Worm (Caenorhabditis elegans) whole organism, L4 larva: ENCODE measurements around the gene cal-5.
A peak's percentile ranks its signal among the peaks of the same experiment; 100 is the strongest.

Experiments used
- D1046.2 ChIP-seq: fragments of 200-800 bp; sonication (Bioruptor generic); IDR thresholded peaks from 2 replicates; pipeline ENCODE4 v1.3.6; 2022; ENCODE audit warnings: missing genetic modification characterization, missing compliant biosample characterization
- F44E2.7 ChIP-seq: fragments of 200-800 bp; sonication (Bioruptor generic); IDR thresholded peaks from 2 replicates; pipeline ENCODE4 v2.1.2; 2022; ENCODE audit warnings: missing genetic modification characterization, missing compliant biosample characterization
- R02D3.7 ChIP-seq: fragments of 150-350 bp; sonication (generic microtip); optimal IDR thresholded peaks from 3 replicates; lab custom pipeline; 2014; ENCODE audit warnings: missing biosample characterization, missing genetic modification characterization
- T26A8.4 ChIP-seq: fragments of 200-800 bp; sonication (Bioruptor generic); IDR thresholded peaks from 2 replicates; pipeline ENCODE4 v1.3.6; 2022; ENCODE audit warnings: missing genetic modification characterization, missing compliant biosample characterization
- Y105C5A.15 ChIP-seq: fragments of 200-800 bp; sonication (Bioruptor generic); IDR thresholded peaks from 2 replicates; pipeline ENCODE4 v1.3.6; 2022; ENCODE audit warnings: missing genetic modification characterization, missing compliant biosample characterization
- Y48G9A.11 ChIP-seq: fragments of 200-800 bp; sonication (Bioruptor generic); IDR thresholded peaks from 2 replicates; pipeline ENCODE4 v1.3.6; 2022; ENCODE audit warnings: missing genetic modification reagents, missing genetic modification characterization, missing compliant biosample characterization
- Y5F2A.4 ChIP-seq: fragments of 200-800 bp; sonication (Bioruptor generic); optimal IDR thresholded peaks from 2 replicates; lab custom pipeline; 2018; ENCODE audit warnings: mild to moderate bottlenecking, missing genetic modification characterization, missing compliant biosample characterization
- aha-1 ChIP-seq: fragments of 150-350 bp; peaks from one replicate; lab custom pipeline; 2014; ENCODE audit warnings: missing biosample characterization, missing genetic modification characterization
- ceh-28 ChIP-seq: fragments of 150-350 bp; optimal IDR thresholded peaks from 2 replicates; lab custom pipeline; 2014; ENCODE audit warnings: missing biosample characterization, missing genetic modification reagents, missing genetic modification characterization
- ceh-82 ChIP-seq: sonication (generic microtip); optimal IDR thresholded peaks from 2 replicates; lab custom pipeline; 2017; ENCODE audit warnings: missing biosample characterization, missing genetic modification characterization
- cey-2 ChIP-seq: sonication (generic microtip); optimal IDR thresholded peaks from 3 replicates; lab custom pipeline; 2017; ENCODE audit warnings: missing genetic modification characterization, mild to moderate bottlenecking, missing compliant biosample characterization, antibody characterized with exemption, borderline replicate concordance; ENCODE audit not compliant: insufficient read depth
- daf-8 ChIP-seq: fragments of 200-800 bp; sonication (Bioruptor generic); IDR thresholded peaks from 2 replicates; pipeline ENCODE4 v1.3.6; 2022; ENCODE audit warnings: missing genetic modification characterization, missing compliant biosample characterization
- dmd-6 ChIP-seq: fragments of 200-800 bp; sonication (Bioruptor generic); IDR thresholded peaks from 2 replicates; pipeline ENCODE4 v1.3.6; 2022; ENCODE audit warnings: missing genetic modification reagents, missing genetic modification characterization, missing compliant biosample characterization
- duxl-1 ChIP-seq: sonication (generic microtip); optimal IDR thresholded peaks from 2 replicates; lab custom pipeline; 2016; ENCODE audit warnings: mild to moderate bottlenecking, missing genetic modification characterization, moderate library complexity, missing compliant biosample characterization; ENCODE audit not compliant: poor library complexity
- egl-27 ChIP-seq: sonication (generic microtip); optimal IDR thresholded peaks from 3 replicates; lab custom pipeline; 2017; ENCODE audit warnings: missing biosample characterization, missing genetic modification reagents, missing genetic modification characterization
- fkh-10 ChIP-seq: fragments of 150-350 bp; optimal IDR thresholded peaks from 2 replicates; lab custom pipeline; 2014; ENCODE audit warnings: missing biosample characterization, missing genetic modification reagents, missing genetic modification characterization
- fos-1 ChIP-seq: fragments of 150-350 bp; optimal IDR thresholded peaks from 2 replicates; lab custom pipeline; 2014; ENCODE audit warnings: missing biosample characterization, missing genetic modification characterization
- hlh-11 ChIP-seq: fragments of 200-800 bp; sonication (Bioruptor generic); optimal IDR thresholded peaks from 2 replicates; lab custom pipeline; 2018; ENCODE audit warnings: mild to moderate bottlenecking, missing genetic modification characterization, missing compliant biosample characterization
- hlh-30 ChIP-seq: sonication (generic microtip); optimal IDR thresholded peaks from 2 replicates; lab custom pipeline; 2017; ENCODE audit warnings: antibody characterized with exemption, mild to moderate bottlenecking, missing genetic modification characterization, missing compliant biosample characterization; ENCODE audit not compliant: insufficient read depth
- hmg-1.1 ChIP-seq: fragments of 200-800 bp; sonication (Bioruptor generic); IDR thresholded peaks from 2 replicates; pipeline ENCODE4 v1.3.6; 2022; ENCODE audit warnings: missing genetic modification reagents, missing genetic modification characterization, missing compliant biosample characterization
- lim-7 ChIP-seq: fragments of 200-800 bp; sonication (Bioruptor generic); IDR thresholded peaks from 2 replicates; pipeline ENCODE4 v1.3.6; 2022; ENCODE audit warnings: missing genetic modification characterization, missing compliant biosample characterization
- lin-13 ChIP-seq: fragments of 150-350 bp; optimal IDR thresholded peaks from 2 replicates; lab custom pipeline; 2014; ENCODE audit warnings: missing biosample characterization, missing genetic modification reagents, missing genetic modification characterization
- lin-29 ChIP-seq: fragments of 200-800 bp; sonication (Bioruptor generic); IDR thresholded peaks from 2 replicates; pipeline ENCODE4 v1.3.6; 2022; ENCODE audit warnings: missing genetic modification reagents, missing genetic modification characterization, missing compliant biosample characterization
- lin-38 ChIP-seq: fragments of 200-800 bp; sonication (Bioruptor generic); IDR thresholded peaks from 2 replicates; pipeline ENCODE4 v1.3.6; 2022; ENCODE audit warnings: missing genetic modification reagents, missing genetic modification characterization, missing compliant biosample characterization
- lir-3 ChIP-seq: sonication (generic microtip); optimal IDR thresholded peaks from 2 replicates; lab custom pipeline; 2016; ENCODE audit warnings: mild to moderate bottlenecking, missing genetic modification characterization, missing compliant biosample characterization
- madf-5 ChIP-seq, 2 experiments: fragments of 200-800 bp; sonication (Bioruptor generic); IDR thresholded peaks; 2 replicates each; pipeline ENCODE4 v1.3.6; 2022; ENCODE audit warnings: missing compliant biosample characterization in 2 of 2, missing genetic modification characterization in 2 of 2
- mdl-1 ChIP-seq, 2 experiments: fragments of 150-350 bp in 1 of 2; sonication (generic microtip) in 1 of 2; optimal IDR thresholded peaks; 2 replicates each; lab custom pipeline; 2014 to 2017; ENCODE audit warnings: missing biosample characterization in 2 of 2, missing genetic modification characterization in 2 of 2
- mdt-29 ChIP-seq: fragments of 200-800 bp; sonication (Bioruptor generic); IDR thresholded peaks from 2 replicates; pipeline ENCODE4 v1.3.6; 2022; ENCODE audit warnings: missing genetic modification reagents, missing genetic modification characterization, missing compliant biosample characterization
- mep-1 ChIP-seq: fragments of 150-350 bp; sonication (generic microtip); optimal IDR thresholded peaks from 3 replicates; lab custom pipeline; 2014; ENCODE audit warnings: missing biosample characterization, missing genetic modification characterization
- mxl-3 ChIP-seq: fragments of 200-800 bp; sonication (Bioruptor generic); optimal IDR thresholded peaks from 2 replicates; lab custom pipeline; 2018; ENCODE audit warnings: mild to moderate bottlenecking, missing genetic modification characterization, missing compliant biosample characterization
- nhr-10 ChIP-seq: fragments of 150-350 bp; optimal IDR thresholded peaks from 2 replicates; lab custom pipeline; 2014; ENCODE audit warnings: missing biosample characterization, missing genetic modification characterization
- nhr-102 ChIP-seq: sonication (generic microtip); optimal IDR thresholded peaks from 2 replicates; lab custom pipeline; 2016; ENCODE audit warnings: mild to moderate bottlenecking, missing genetic modification characterization, moderate library complexity, missing compliant biosample characterization
- nhr-11 ChIP-seq: fragments of 150-350 bp; optimal IDR thresholded peaks from 2 replicates; lab custom pipeline; 2014; ENCODE audit warnings: missing biosample characterization, missing genetic modification characterization
- nhr-41 ChIP-seq: fragments of 200-800 bp; sonication (Bioruptor generic); IDR thresholded peaks from 2 replicates; pipeline ENCODE4 v1.3.6; 2022; ENCODE audit warnings: missing genetic modification reagents, missing genetic modification characterization, missing compliant biosample characterization
- nhr-48 ChIP-seq: sonication (generic microtip); optimal IDR thresholded peaks from 2 replicates; lab custom pipeline; 2016; ENCODE audit warnings: mild to moderate bottlenecking, missing genetic modification characterization, missing compliant biosample characterization
- php-3 ChIP-seq: fragments of 200-800 bp; sonication (Bioruptor generic); IDR thresholded peaks from 2 replicates; pipeline ENCODE4 v1.3.6; 2022; ENCODE audit warnings: missing genetic modification reagents, missing genetic modification characterization, missing compliant biosample characterization
- saeg-2 ChIP-seq: fragments of 200-800 bp; sonication (Bioruptor generic); IDR thresholded peaks from 2 replicates; pipeline ENCODE4 v1.3.6; 2022; ENCODE audit warnings: missing genetic modification reagents, missing genetic modification characterization, missing compliant biosample characterization
- sdz-12 ChIP-seq: fragments of 200-800 bp; sonication (Bioruptor generic); optimal IDR thresholded peaks from 2 replicates; lab custom pipeline; 2018; ENCODE audit warnings: mild to moderate bottlenecking, missing genetic modification characterization, missing compliant biosample characterization
- skn-1 ChIP-seq: fragments of 150-350 bp; optimal IDR thresholded peaks from 2 replicates; lab custom pipeline; 2014; ENCODE audit warnings: missing biosample characterization, missing genetic modification characterization
- spr-1 ChIP-seq: sonication (generic microtip); optimal IDR thresholded peaks from 2 replicates; lab custom pipeline; 2016; ENCODE audit warnings: mild to moderate bottlenecking, missing genetic modification characterization, missing compliant biosample characterization
- tra-1 ChIP-seq: fragments of 200-800 bp; sonication (Bioruptor generic); IDR thresholded peaks from 2 replicates; pipeline ENCODE4 v1.3.6; 2022; ENCODE audit warnings: missing genetic modification reagents, missing genetic modification characterization, missing compliant biosample characterization
- unc-39 ChIP-seq: sonication (generic microtip); optimal IDR thresholded peaks from 2 replicates; lab custom pipeline; 2017; ENCODE audit warnings: missing biosample characterization, missing genetic modification characterization
- unc-62 ChIP-seq, 3 experiments: fragments of 150-350 bp in 1 of 3; sonication (generic microtip); optimal IDR thresholded peaks in 2 of 3; peaks in 1 of 3; 1 replicate in 1 of 3; 2 replicates in 2 of 3; lab custom pipeline; 2014 to 2017; ENCODE audit warnings: missing biosample characterization in 3 of 3, missing genetic modification characterization in 3 of 3, missing genetic modification reagents in 3 of 3, missing genotype in 1 of 3
- zfp-2 ChIP-seq: sonication (generic microtip); optimal IDR thresholded peaks from 2 replicates; lab custom pipeline; 2016; ENCODE audit warnings: mild to moderate bottlenecking, missing genetic modification characterization, missing compliant biosample characterization
- zip-11 ChIP-seq: fragments of 200-800 bp; sonication (Bioruptor generic); IDR thresholded peaks from 2 replicates; pipeline ENCODE4 v1.3.6; 2022; ENCODE audit warnings: missing genetic modification characterization, missing compliant biosample characterization
- ztf-11 ChIP-seq: fragments of 150-350 bp; optimal IDR thresholded peaks from 2 replicates; lab custom pipeline; 2014; ENCODE audit warnings: missing biosample characterization, missing genetic modification characterization
- ztf-7 ChIP-seq: fragments of 150-350 bp; optimal IDR thresholded peaks from 2 replicates; lab custom pipeline; 2014; ENCODE audit warnings: missing biosample characterization, missing genetic modification characterization

Gene cal-5

DNA sequence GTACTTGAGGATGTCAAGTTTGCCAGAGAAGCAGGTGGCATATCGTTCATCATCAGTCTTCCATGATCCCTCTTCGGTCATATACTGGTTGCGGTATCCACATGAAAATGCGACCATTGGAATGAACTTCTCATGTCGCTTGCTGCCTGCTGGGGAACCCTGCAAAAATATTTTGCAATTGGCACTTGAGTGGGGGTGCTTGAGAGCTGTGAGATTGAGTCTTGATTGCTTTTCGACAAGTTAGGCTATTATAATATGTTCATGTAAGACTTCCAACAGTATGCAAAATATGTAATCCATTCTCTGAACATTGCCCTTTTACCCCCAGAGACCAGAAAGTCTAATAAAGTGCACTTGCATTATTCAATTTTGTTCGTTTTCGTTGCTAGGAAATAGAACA lies 38.4 kb upstream of the cal-5 start:
- TF ChIP-seq ztf-11 (tag; lab: Kevin White, UChicago) = no peak
- no peak for TF ChIP-seq lir-3 (tag; lab: Kevin White, UChicago)
- TF ChIP-seq duxl-1 (tag; lab: Kevin White, UChicago) = no peak
- TF ChIP-seq lin-38 = no peak
- TF ChIP-seq T26A8.4 (GFP tag; lab: Robert Waterston, UW) = no peak
- TF ChIP-seq lin-29 (GFP tag; lab: Robert Waterston, UW) = no peak
- TF ChIP-seq mxl-3 (GFP tag; lab: Kevin White, UChicago) = no peak
- TF ChIP-seq cey-2 = no peak
- no peak for TF ChIP-seq F44E2.7 (GFP tag; lab: Robert Waterston, UW)
- no peak for TF ChIP-seq madf-5 (GFP tag; IDR thresholded peaks at IDR 0.05; lab: Robert Waterston, UW)
- TF ChIP-seq nhr-10 (tag; lab: Kevin White, UChicago) = no peak

DNA sequence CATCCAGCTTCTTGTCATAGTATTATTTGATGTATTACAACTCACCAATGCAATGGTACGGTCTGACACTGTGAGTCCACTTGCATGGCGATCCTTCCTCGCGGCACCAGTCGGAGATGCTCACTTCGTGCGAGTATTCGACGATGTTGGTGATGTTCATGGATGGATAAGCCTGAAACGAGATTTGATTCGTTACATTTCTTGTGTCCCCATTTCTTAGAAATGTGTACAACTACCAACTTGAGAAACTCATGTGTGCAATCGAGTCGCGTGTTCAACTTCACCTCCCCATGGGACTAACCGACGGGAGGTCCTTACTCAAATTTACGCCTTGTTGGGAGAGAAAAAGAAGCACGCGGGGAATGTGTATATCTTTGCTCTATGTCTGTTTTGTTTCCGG lies 37.8 kb upstream of the cal-5 start:
- TF ChIP-seq mdl-1 (tag; optimal IDR thresholded peaks at IDR 0.05; lab: Kevin White, UChicago) (peak in 1 of 2 experiments; percentile 4), daf-8 (GFP tag; lab: Robert Waterston, UW) (no peak), Y48G9A.11 (no peak), unc-62 (GFP tag; optimal IDR thresholded peaks at IDR 0.05 in 1 of 2; lab: Kevin White, UChicago) (peak in 1 of 2 experiments; percentile 90), unc-62 (tag; optimal IDR thresholded peaks at IDR 0.05; lab: Kevin White, UChicago) (no peak), saeg-2 (GFP tag; lab: Robert Waterston, UW) (no peak), hmg-1.1 (GFP tag; lab: Robert Waterston, UW) (0 out of 2 replicates have a peak, but pooled peaks have one; percentile 16), ceh-28 (tag; lab: Kevin White, UChicago) (no peak), spr-1 (tag; lab: Kevin White, UChicago) (no peak), hlh-30 (tag; lab: Kevin White, UChicago) (peak; percentile 44)

ce11 chrX:5111894-5112293 lies 34.1 kb upstream of the cal-5 start:
- TF ChIP-seq unc-39 = no peak
- peak; percentile 46 for TF ChIP-seq aha-1 (tag; lab: Kevin White, UChicago)
- peak in 1 of 2 experiments; percentile 95 for TF ChIP-seq unc-62 (GFP tag; optimal IDR thresholded peaks at IDR 0.05 in 1 of 2; lab: Kevin White, UChicago)
- no peak for TF ChIP-seq unc-62 (tag; optimal IDR thresholded peaks at IDR 0.05; lab: Kevin White, UChicago)
- peak; percentile 8 for TF ChIP-seq mep-1 (tag; lab: Kevin White, UChicago)

ce11 chrX:5109130-5109529 lies 31.4 kb upstream of the cal-5 start, which contains the start of gene C42D8.1:
C42D8.1 (plus strand) TSS chrX:5109506.
- TF ChIP-seq cey-2 = no peak
- TF ChIP-seq nhr-41 = no peak
- no peak for TF ChIP-seq egl-27 (tag; lab: Kevin White, UChicago)
- no peak for TF ChIP-seq sdz-12 (GFP tag; lab: Kevin White, UChicago)
- no peak for TF ChIP-seq D1046.2 (GFP tag; lab: Robert Waterston, UW)
- TF ChIP-seq dmd-6 = 0 out of 2 replicates have a peak, but pooled peaks have one; percentile 25
- TF ChIP-seq nhr-48 (tag; lab: Kevin White, UChicago) = no peak
- no peak for TF ChIP-seq tra-1 (GFP tag; lab: Robert Waterston, UW)
- TF ChIP-seq lin-13 (GFP tag; lab: Kevin White, UChicago) = no peak
- no peak for TF ChIP-seq fkh-10 (GFP tag; lab: Kevin White, UChicago)
- TF ChIP-seq Y5F2A.4 (GFP tag; lab: Kevin White, UChicago) = no peak
- no peak for TF ChIP-seq nhr-11
- TF ChIP-seq R02D3.7 = no peak
- TF ChIP-seq zip-11 (GFP tag; lab: Robert Waterston, UW) = no peak
- TF ChIP-seq zfp-2 (tag; lab: Kevin White, UChicago) = no peak
- no peak for TF ChIP-seq nhr-102
- no peak for TF ChIP-seq skn-1
- TF ChIP-seq F44E2.7 (GFP tag; lab: Robert Waterston, UW) = no peak
- TF ChIP-seq fos-1 (tag; lab: Kevin White, UChicago) = no peak
- no peak for TF ChIP-seq Y105C5A.15
- peak; percentile 82 for TF ChIP-seq php-3 (GFP tag; lab: Robert Waterston, UW)
- TF ChIP-seq hlh-11 (tag; lab: Kevin White, UChicago) = peak; percentile 53
- no peak for TF ChIP-seq ceh-82 (tag; lab: Kevin White, UChicago)
- no peak for TF ChIP-seq lim-7 (GFP tag; lab: Robert Waterston, UW)
- no peak for TF ChIP-seq ztf-7 (tag; lab: Kevin White, UChicago)
- TF ChIP-seq mdt-29 (GFP tag; lab: Robert Waterston, UW) = no peak
